Fruit fly (Drosophila melanogaster): Measurements from ENCODE around the gene Arl8.

- no peak for TF ChIP-seq EcR (GFP tag; optimal IDR thresholded peaks at IDR 0.05)
- no peak for TF ChIP-seq CG15710 (tag; optimal IDR thresholded peaks at IDR 0.05)
- no peak for TF ChIP-seq gl (tag; optimal IDR thresholded peaks at IDR 0.05)
- no peak for TF ChIP-seq Ets98B (GFP tag; IDR thresholded peaks at IDR 0.05)
- TF ChIP-seq D1 (tag; optimal IDR thresholded peaks at IDR 0.05), result no peak
- TF ChIP-seq CG8159 (tag; optimal IDR thresholded peaks at IDR 0.05), result peak; percentile 49
- no peak for TF ChIP-seq Pif1A (GFP tag; optimal IDR thresholded peaks at IDR 0.05)
Measured at dm6 chr3R:8132398-8132797, 6.0 kb downstream of the Arl8 start.
